Worm (Caenorhabditis elegans) whole organism, L4 larva: ENCODE data around the gene F40G9.8.

Source experiments
- aha-1 ChIP-seq: fragments of 150-350 bp; peaks from one replicate; lab custom pipeline; 2014; ENCODE audit warnings: missing biosample characterization, missing genetic modification characterization
- aly-2 ChIP-seq: sonication (generic microtip); optimal IDR thresholded peaks from 2 replicates; lab custom pipeline; 2018; ENCODE audit warnings: missing biosample characterization, missing genetic modification characterization
- duxl-1 ChIP-seq: sonication (generic microtip); optimal IDR thresholded peaks from 2 replicates; lab custom pipeline; 2016; ENCODE audit warnings: mild to moderate bottlenecking, missing genetic modification characterization, moderate library complexity, missing compliant biosample characterization; ENCODE audit not compliant: poor library complexity
- jun-1 ChIP-seq: fragments of 150-350 bp; optimal IDR thresholded peaks from 2 replicates; lab custom pipeline; 2014; ENCODE audit warnings: missing biosample characterization, missing genetic modification reagents, missing genetic modification characterization
- lim-7 ChIP-seq: fragments of 200-800 bp; sonication (Bioruptor generic); IDR thresholded peaks from 2 replicates; pipeline ENCODE4 v1.3.6; 2022; ENCODE audit warnings: missing genetic modification characterization, missing compliant biosample characterization
- mdl-1 ChIP-seq, 2 experiments: fragments of 150-350 bp in 1 of 2; sonication (generic microtip) in 1 of 2; optimal IDR thresholded peaks; 2 replicates each; lab custom pipeline; 2014 to 2017; ENCODE audit warnings: missing biosample characterization in 2 of 2, missing genetic modification characterization in 2 of 2
- nhr-11 ChIP-seq: fragments of 150-350 bp; optimal IDR thresholded peaks from 2 replicates; lab custom pipeline; 2014; ENCODE audit warnings: missing biosample characterization, missing genetic modification characterization
- nhr-77 ChIP-seq: fragments of 150-350 bp; optimal IDR thresholded peaks from 2 replicates; lab custom pipeline; 2014; ENCODE audit warnings: missing biosample characterization, missing genetic modification characterization
- pha-4 ChIP-seq, 2 experiments: fragments of 150-350 bp in 1 of 2; fragments of 200-800 bp in 1 of 2; sonication (Bioruptor generic) in 1 of 2; IDR thresholded peaks in 1 of 2; optimal IDR thresholded peaks in 1 of 2; 2 replicates each; pipeline versions ENCODE4 v1.3.6 to Lab custom; 2014 to 2022; ENCODE audit warnings: missing genetic modification characterization in 2 of 2, missing genetic modification reagents in 2 of 2, missing biosample characterization in 1 of 2, missing compliant biosample characterization in 1 of 2
- unc-39 ChIP-seq: sonication (generic microtip); optimal IDR thresholded peaks from 2 replicates; lab custom pipeline; 2017; ENCODE audit warnings: missing biosample characterization, missing genetic modification characterization
- zip-2 ChIP-seq: fragments of 150-350 bp; optimal IDR thresholded peaks from 2 replicates; lab custom pipeline; 2014; ENCODE audit warnings: missing biosample characterization, missing genetic modification characterization

- TF ChIP-seq unc-39 (tag; lab: Kevin White, UChicago) (no peak), zip-2 (tag; lab: Kevin White, UChicago) (no peak), aly-2 (tag; lab: Kevin White, UChicago) (no peak), nhr-77 (tag; lab: Kevin White, UChicago) (no peak), lim-7 (no peak), jun-1 (tag; lab: Kevin White, UChicago) (no peak), pha-4 (GFP tag; IDR thresholded peaks at IDR 0.05; lab: Robert Waterston, UW) (no peak), pha-4 (tag; optimal IDR thresholded peaks at IDR 0.05; lab: Kevin White, UChicago) (no peak), aha-1 (tag; lab: Kevin White, UChicago) (no peak), mdl-1 (tag; optimal IDR thresholded peaks at IDR 0.05; lab: Kevin White, UChicago) (no peak), nhr-11 (tag; lab: Kevin White, UChicago) (no peak), duxl-1 (tag; lab: Kevin White, UChicago) (no peak)
Observed at ce11 chrIII:187829-188228, 23.2 kb upstream of the F40G9.8 start, which contains the start of gene mxl-2.
